Worm (Caenorhabditis elegans) whole organism, midembryonic: ENCODE measurements around the gene R02D3.8.

ENCODE experiments used
- T22C8.4 ChIP-seq: fragments of 200-800 bp; sonication (Bioruptor generic); IDR thresholded peaks from 2 replicates; pipeline ENCODE4 v1.3.6; 2022; ENCODE audit warnings: missing genetic modification characterization, missing compliant biosample characterization
- cog-1 ChIP-seq: sonication (generic microtip); optimal IDR thresholded peaks from 2 replicates; lab custom pipeline; 2016; ENCODE audit warnings: missing genetic modification characterization, missing compliant biosample characterization
- flt-1 ChIP-seq: fragments of 200-800 bp; sonication (Bioruptor generic); IDR thresholded peaks from 2 replicates; pipeline ENCODE4 v1.3.6; 2022; ENCODE audit warnings: missing genetic modification characterization, missing compliant biosample characterization
- klf-2 ChIP-seq: fragments of 200-800 bp; sonication (Bioruptor generic); conservative IDR thresholded peaks from 2 replicates; pipeline ENCODE4 v1.3.6; 2022; ENCODE audit warnings: missing genetic modification reagents, missing genetic modification characterization, missing compliant biosample characterization
- med-1 ChIP-seq: sonication (generic microtip); optimal IDR thresholded peaks from 2 replicates; lab custom pipeline; 2017; ENCODE audit warnings: missing genetic modification characterization, mild to moderate bottlenecking, missing compliant biosample characterization, antibody characterized with exemption, missing genetic modification reagents; ENCODE audit not compliant: insufficient read depth
- ref-1 ChIP-seq: fragments of 200-800 bp; sonication (Bioruptor generic); conservative IDR thresholded peaks from 2 replicates; pipeline ENCODE4 v1.3.6; 2022; ENCODE audit warnings: missing genetic modification reagents, missing genetic modification characterization, missing compliant biosample characterization
- tab-1 ChIP-seq: fragments of 200-800 bp; sonication (Bioruptor generic); IDR thresholded peaks from 2 replicates; pipeline ENCODE4 v1.3.6; 2022; ENCODE audit warnings: missing genetic modification characterization, missing compliant biosample characterization
- ztf-23 ChIP-seq: fragments of 200-800 bp; sonication (Bioruptor generic); IDR thresholded peaks from 2 replicates; pipeline ENCODE4 v1.3.6; 2022; ENCODE audit warnings: missing genetic modification reagents, missing genetic modification characterization, missing compliant biosample characterization
- ztf-29 ChIP-seq: fragments of 200-800 bp; sonication (Bioruptor generic); IDR thresholded peaks from 2 replicates; pipeline ENCODE4 v1.3.6; 2022; ENCODE audit warnings: missing genetic modification reagents, missing genetic modification characterization, missing compliant biosample characterization

The R02D3.8 gene

ce11 chrIV:236138-236537 is 20.9 kb downstream of the R02D3.8 start:
- TF ChIP-seq cog-1 (tag; lab: Kevin White, UChicago), result no peak
- no peak for TF ChIP-seq med-1 (GFP tag; lab: Kevin White, UChicago)
- TF ChIP-seq tab-1 (GFP tag; lab: Robert Waterston, UW), result no peak
- no peak for TF ChIP-seq ztf-29
- no peak for TF ChIP-seq ztf-23 (GFP tag; lab: Robert Waterston, UW)
- TF ChIP-seq flt-1, result no peak
- no peak for TF ChIP-seq T22C8.4 (GFP tag; lab: Robert Waterston, UW)
- TF ChIP-seq ref-1, result no peak
- TF ChIP-seq klf-2, result no peak

- TF ChIP-seq med-1 (GFP tag; lab: Kevin White, UChicago) (no peak), ztf-29 (no peak), ref-1 (no peak), klf-2 (no peak), T22C8.4 (GFP tag; lab: Robert Waterston, UW) (no peak)
Observed at ce11 chrIV:231673-232072, 25.3 kb downstream of the R02D3.8 start, which contains the start of gene gtf-2H1. Gene gtf-2H1 (minus strand): TSS chrIV:231773.

ce11 chrIV:218252-218651 is 38.8 kb downstream of the R02D3.8 start, which contains the start of gene prdx-6:
Gene prdx-6 (plus strand): TSS chrIV:218552.
- no peak for TF ChIP-seq med-1 (GFP tag; lab: Kevin White, UChicago)
- TF ChIP-seq T22C8.4 (GFP tag; lab: Robert Waterston, UW), result no peak
- TF ChIP-seq tab-1 (GFP tag; lab: Robert Waterston, UW), result no peak
- no peak for TF ChIP-seq ref-1
- no peak for TF ChIP-seq cog-1 (tag; lab: Kevin White, UChicago)
- TF ChIP-seq klf-2, result no peak
- no peak for TF ChIP-seq ztf-23 (GFP tag; lab: Robert Waterston, UW)
- no peak for TF ChIP-seq ztf-29
- TF ChIP-seq flt-1, result no peak

- TF ChIP-seq flt-1 (no peak), cog-1 (tag; lab: Kevin White, UChicago) (peak; percentile 27), ztf-23 (GFP tag; lab: Robert Waterston, UW) (no peak)
Observed at ce11 chrIV:210591-210990, 46.4 kb downstream of the R02D3.8 start.

ce11 chrIV:207885-208284 is 49.1 kb downstream of the R02D3.8 start, which contains the start of gene Y38C1AA.1:
Gene Y38C1AA.1 (plus strand): TSS chrIV:208185.
- no peak for TF ChIP-seq ref-1
- TF ChIP-seq T22C8.4 (GFP tag; lab: Robert Waterston, UW), result no peak
- TF ChIP-seq cog-1 (tag; lab: Kevin White, UChicago), result no peak
